Worm (Caenorhabditis elegans) whole organism, L2 larva: ENCODE data around the gene Y7A5A.6.

Source experiments
- ZK546.5 ChIP-seq: sonication (generic microtip); optimal IDR thresholded peaks from 2 replicates; lab custom pipeline; 2017; ENCODE audit warnings: missing biosample characterization, missing genetic modification characterization
- alr-1 ChIP-seq: fragments of 150-350 bp; optimal IDR thresholded peaks from 2 replicates; lab custom pipeline; 2014; ENCODE audit warnings: missing biosample characterization, missing genetic modification characterization
- ama-1 ChIP-seq: fragments of 150-350 bp; optimal IDR thresholded peaks from 2 replicates; lab custom pipeline; 2018; ENCODE audit warnings: inconsistent platforms
- blmp-1 ChIP-seq: sonication (generic microtip); optimal IDR thresholded peaks from 2 replicates; lab custom pipeline; 2017; ENCODE audit warnings: missing genetic modification characterization, mild to moderate bottlenecking, missing compliant biosample characterization, antibody characterized with exemption, moderate library complexity; ENCODE audit not compliant: insufficient read depth
- crh-2 ChIP-seq: sonication (generic microtip); optimal IDR thresholded peaks from 2 replicates; lab custom pipeline; 2017; ENCODE audit warnings: missing biosample characterization, missing genetic modification characterization
- elt-3 ChIP-seq: sonication (generic microtip); optimal IDR thresholded peaks from 2 replicates; lab custom pipeline; 2017; ENCODE audit warnings: missing biosample characterization, missing genetic modification characterization
- mdl-1 ChIP-seq, 2 experiments: fragments of 150-350 bp in 1 of 2; sonication (generic microtip) in 1 of 2; optimal IDR thresholded peaks; 2 replicates each; lab custom pipeline; 2017; ENCODE audit warnings: missing biosample characterization in 2 of 2, missing genetic modification characterization in 2 of 2
- snpc-4 ChIP-seq: fragments of 150-350 bp; optimal IDR thresholded peaks from 2 replicates; lab custom pipeline; 2014; ENCODE audit warnings: missing biosample characterization, missing genetic modification characterization
- unc-39 ChIP-seq: fragments of 150-350 bp; optimal IDR thresholded peaks from 2 replicates; lab custom pipeline; 2014; ENCODE audit warnings: missing biosample characterization, missing genetic modification characterization
- unc-62 ChIP-seq: fragments of 150-350 bp; optimal IDR thresholded peaks from 2 replicates; lab custom pipeline; 2014; ENCODE audit warnings: missing biosample characterization, missing genetic modification reagents, missing genetic modification characterization
- ztf-4 ChIP-seq: fragments of 150-350 bp; optimal IDR thresholded peaks from 2 replicates; lab custom pipeline; 2014; ENCODE audit warnings: missing biosample characterization, missing genetic modification characterization

DNA sequence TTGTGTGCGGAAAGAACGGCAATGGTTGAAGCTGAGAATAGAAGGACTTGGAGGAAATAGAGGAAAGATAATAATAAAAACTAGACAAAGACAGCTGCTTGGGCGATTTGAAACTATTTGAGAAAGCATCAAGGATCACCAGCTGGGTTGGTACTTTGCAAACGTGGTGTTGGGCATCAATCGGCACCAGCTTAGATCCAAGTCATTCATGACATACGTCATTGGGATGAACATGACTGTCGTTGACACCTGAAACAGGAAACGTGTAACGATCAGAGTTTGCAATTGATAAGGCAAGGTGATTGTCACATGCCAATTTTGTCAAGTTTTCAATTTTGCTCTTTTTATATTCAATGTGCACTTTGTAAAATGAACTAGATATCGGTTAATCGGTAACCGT is 43.0 kb upstream of the Y7A5A.6 start:
- TF ChIP-seq unc-62 (no peak), snpc-4 (no peak), ztf-4 (tag; lab: Kevin White, UChicago) (no peak), blmp-1 (tag; lab: Kevin White, UChicago) (no peak), ZK546.5 (tag; lab: Kevin White, UChicago) (no peak), crh-2 (peak; percentile 29), elt-3 (tag; lab: Kevin White, UChicago) (no peak), mdl-1 (tag; optimal IDR thresholded peaks at IDR 0.05; lab: Kevin White, UChicago) (no peak), unc-39 (tag; lab: Kevin White, UChicago) (no peak), ama-1 (no peak), alr-1 (tag; lab: Kevin White, UChicago) (no peak)
